Worm (Caenorhabditis elegans) whole organism, L2 larva: ENCODE results near the gene mtrf-1L.

Source experiments
- C34F6.9 ChIP-seq: fragments of 150-350 bp; optimal IDR thresholded peaks from 2 replicates; lab custom pipeline; 2014; ENCODE audit warnings: missing biosample characterization, missing genetic modification characterization
- F13H6.1 ChIP-seq: sonication (generic microtip); optimal IDR thresholded peaks from 2 replicates; lab custom pipeline; 2016; ENCODE audit warnings: missing genetic modification characterization, missing compliant biosample characterization
- R02D3.7 ChIP-seq: fragments of 150-350 bp; optimal IDR thresholded peaks from 2 replicates; lab custom pipeline; 2014; ENCODE audit warnings: missing biosample characterization, missing genetic modification characterization
- Y55F3AM.14 ChIP-seq: fragments of 200-800 bp; sonication (Bioruptor generic); optimal IDR thresholded peaks from 2 replicates; lab custom pipeline; 2018; ENCODE audit warnings: mild to moderate bottlenecking, missing genetic modification characterization, missing compliant biosample characterization
- ZK546.5 ChIP-seq: sonication (generic microtip); optimal IDR thresholded peaks from 2 replicates; lab custom pipeline; 2017; ENCODE audit warnings: missing biosample characterization, missing genetic modification characterization
- alr-1 ChIP-seq: fragments of 150-350 bp; optimal IDR thresholded peaks from 2 replicates; lab custom pipeline; 2014; ENCODE audit warnings: missing biosample characterization, missing genetic modification characterization
- aly-2 ChIP-seq: fragments of 150-350 bp; optimal IDR thresholded peaks from 2 replicates; lab custom pipeline; 2014; ENCODE audit warnings: missing biosample characterization, missing genetic modification characterization
- ama-1 ChIP-seq: fragments of 150-350 bp; optimal IDR thresholded peaks from 2 replicates; lab custom pipeline; 2018; ENCODE audit warnings: inconsistent platforms
- blmp-1 ChIP-seq: sonication (generic microtip); optimal IDR thresholded peaks from 2 replicates; lab custom pipeline; 2017; ENCODE audit warnings: missing genetic modification characterization, mild to moderate bottlenecking, missing compliant biosample characterization, antibody characterized with exemption, moderate library complexity; ENCODE audit not compliant: insufficient read depth
- ceh-16 ChIP-seq: fragments of 150-350 bp; optimal IDR thresholded peaks from 2 replicates; lab custom pipeline; 2014; ENCODE audit warnings: missing biosample characterization, missing genetic modification characterization
- ceh-82 ChIP-seq: fragments of 150-350 bp; optimal IDR thresholded peaks from 2 replicates; lab custom pipeline; 2014; ENCODE audit warnings: missing biosample characterization, missing genetic modification characterization
- crh-2 ChIP-seq: sonication (generic microtip); optimal IDR thresholded peaks from 2 replicates; lab custom pipeline; 2017; ENCODE audit warnings: missing biosample characterization, missing genetic modification characterization
- dmd-4 ChIP-seq: sonication (generic microtip); optimal IDR thresholded peaks from 2 replicates; lab custom pipeline; 2017; ENCODE audit warnings: missing biosample characterization, missing genetic modification characterization
- egl-27 ChIP-seq: sonication (generic microtip); optimal IDR thresholded peaks from 3 replicates; lab custom pipeline; 2017; ENCODE audit warnings: missing biosample characterization, missing genetic modification reagents, missing genetic modification characterization
- elt-1 ChIP-seq: fragments of 150-350 bp; optimal IDR thresholded peaks from 2 replicates; lab custom pipeline; 2014; ENCODE audit warnings: missing biosample characterization, missing genetic modification characterization
- elt-3 ChIP-seq: sonication (generic microtip); optimal IDR thresholded peaks from 2 replicates; lab custom pipeline; 2017; ENCODE audit warnings: missing biosample characterization, missing genetic modification characterization
- fos-1 ChIP-seq: fragments of 150-350 bp; optimal IDR thresholded peaks from 2 replicates; lab custom pipeline; 2014; ENCODE audit warnings: missing biosample characterization, missing genetic modification characterization
- gmeb-1 ChIP-seq: fragments of 150-350 bp; optimal IDR thresholded peaks from 2 replicates; lab custom pipeline; 2014; ENCODE audit warnings: missing biosample characterization, missing genetic modification characterization
- lin-11 ChIP-seq: fragments of 150-350 bp; sonication (generic microtip); optimal IDR thresholded peaks from 2 replicates; lab custom pipeline; 2014; ENCODE audit warnings: missing biosample characterization, missing genetic modification characterization, inconsistent platforms, mixed read lengths
- lin-13 ChIP-seq: fragments of 150-350 bp; optimal IDR thresholded peaks from 2 replicates; lab custom pipeline; 2014; ENCODE audit warnings: missing biosample characterization, missing genetic modification reagents, missing genetic modification characterization
- lin-39 ChIP-seq: fragments of 150-350 bp; optimal IDR thresholded peaks from 2 replicates; lab custom pipeline; 2014; ENCODE audit warnings: missing biosample characterization, missing genetic modification reagents, missing genetic modification characterization
- lsy-2 ChIP-seq, 2 experiments: fragments of 150-350 bp in 1 of 2; sonication (generic microtip) in 1 of 2; optimal IDR thresholded peaks; 2 replicates each; lab custom pipeline; 2014 to 2017; ENCODE audit warnings: missing biosample characterization in 2 of 2, missing genetic modification characterization in 2 of 2
- mab-5 ChIP-seq: fragments of 150-350 bp; optimal IDR thresholded peaks from 2 replicates; lab custom pipeline; 2014; ENCODE audit warnings: missing biosample characterization, missing genetic modification characterization
- mbf-1 ChIP-seq: sonication (generic microtip); optimal IDR thresholded peaks from 2 replicates; lab custom pipeline; 2017; ENCODE audit warnings: missing biosample characterization, missing genetic modification characterization
- mdl-1 ChIP-seq, 2 experiments: fragments of 150-350 bp in 1 of 2; sonication (generic microtip) in 1 of 2; optimal IDR thresholded peaks; 2 replicates each; lab custom pipeline; 2017; ENCODE audit warnings: missing biosample characterization in 2 of 2, missing genetic modification characterization in 2 of 2
- nhr-10 ChIP-seq: sonication (generic microtip); optimal IDR thresholded peaks from 2 replicates; lab custom pipeline; 2017; ENCODE audit warnings: missing biosample characterization, missing genetic modification characterization
- nhr-11 ChIP-seq: fragments of 150-350 bp; optimal IDR thresholded peaks from 2 replicates; lab custom pipeline; 2014; ENCODE audit warnings: missing biosample characterization, missing genetic modification characterization
- nhr-12 ChIP-seq: fragments of 150-350 bp; optimal IDR thresholded peaks from 2 replicates; lab custom pipeline; 2014; ENCODE audit warnings: missing biosample characterization, missing genetic modification characterization
- nhr-129 ChIP-seq: fragments of 150-350 bp; optimal IDR thresholded peaks from 2 replicates; lab custom pipeline; 2014; ENCODE audit warnings: missing biosample characterization, missing genetic modification characterization
- nhr-21 ChIP-seq: fragments of 150-350 bp; optimal IDR thresholded peaks from 2 replicates; lab custom pipeline; 2014; ENCODE audit warnings: missing biosample characterization, missing genetic modification characterization
- nhr-23 ChIP-seq: fragments of 150-350 bp; optimal IDR thresholded peaks from 2 replicates; lab custom pipeline; 2014; ENCODE audit warnings: missing biosample characterization, missing genetic modification reagents, missing genetic modification characterization
- nhr-237 ChIP-seq: fragments of 150-350 bp; optimal IDR thresholded peaks from 2 replicates; lab custom pipeline; 2014; ENCODE audit warnings: missing biosample characterization, missing genetic modification characterization
- nhr-25 ChIP-seq: fragments of 150-350 bp; sonication (generic microtip); optimal IDR thresholded peaks from 3 replicates; lab custom pipeline; 2014; ENCODE audit warnings: missing biosample characterization, missing genetic modification characterization
- nhr-6 ChIP-seq: fragments of 150-350 bp; optimal IDR thresholded peaks from 2 replicates; lab custom pipeline; 2014; ENCODE audit warnings: missing biosample characterization, missing genetic modification characterization
- nhr-77 ChIP-seq: fragments of 150-350 bp; optimal IDR thresholded peaks from 2 replicates; lab custom pipeline; 2014; ENCODE audit warnings: missing biosample characterization, missing genetic modification characterization
- peb-1 ChIP-seq: fragments of 150-350 bp; optimal IDR thresholded peaks from 2 replicates; lab custom pipeline; 2014; ENCODE audit warnings: missing biosample characterization, missing genetic modification characterization
- sem-4 ChIP-seq: fragments of 150-350 bp; optimal IDR thresholded peaks from 2 replicates; lab custom pipeline; 2014; ENCODE audit warnings: missing biosample characterization, missing genetic modification reagents, missing genetic modification characterization
- skn-1 ChIP-seq: sonication (generic microtip); optimal IDR thresholded peaks from 2 replicates; lab custom pipeline; 2017; ENCODE audit warnings: missing biosample characterization, missing genetic modification characterization
- sma-3 ChIP-seq: sonication (generic microtip); optimal IDR thresholded peaks from 2 replicates; lab custom pipeline; 2016; ENCODE audit warnings: missing genetic modification reagents, missing genetic modification characterization, missing compliant biosample characterization
- sma-9 ChIP-seq, 2 experiments: fragments of 150-350 bp in 1 of 2; sonication (generic microtip) in 1 of 2; optimal IDR thresholded peaks; 2 replicates each; lab custom pipeline; 2014 to 2016; ENCODE audit warnings: missing genetic modification characterization in 2 of 2, mild to moderate bottlenecking in 1 of 2, missing biosample characterization in 1 of 2, missing compliant biosample characterization in 1 of 2, missing genetic modification reagents in 1 of 2, moderate library complexity in 1 of 2
- snpc-4 ChIP-seq: fragments of 150-350 bp; optimal IDR thresholded peaks from 2 replicates; lab custom pipeline; 2014; ENCODE audit warnings: missing biosample characterization, missing genetic modification characterization
- unc-39 ChIP-seq: fragments of 150-350 bp; optimal IDR thresholded peaks from 2 replicates; lab custom pipeline; 2014; ENCODE audit warnings: missing biosample characterization, missing genetic modification characterization
- unc-55 ChIP-seq: fragments of 150-350 bp; sonication (generic microtip); optimal IDR thresholded peaks from 3 replicates; lab custom pipeline; 2014; ENCODE audit warnings: missing biosample characterization, missing genetic modification reagents, missing genetic modification characterization
- unc-62 ChIP-seq: fragments of 150-350 bp; optimal IDR thresholded peaks from 2 replicates; lab custom pipeline; 2014; ENCODE audit warnings: missing biosample characterization, missing genetic modification reagents, missing genetic modification characterization
- zag-1 ChIP-seq: fragments of 150-350 bp; optimal IDR thresholded peaks from 2 replicates; lab custom pipeline; 2014; ENCODE audit warnings: missing biosample characterization, missing genetic modification characterization
- ztf-1 ChIP-seq: fragments of 200-800 bp; sonication (Bioruptor generic); conservative IDR thresholded peaks from 2 replicates; pipeline ENCODE4 v1.3.6; 2022; ENCODE audit warnings: missing genetic modification characterization, missing compliant biosample characterization
- ztf-11 ChIP-seq: sonication (generic microtip); optimal IDR thresholded peaks from 2 replicates; lab custom pipeline; 2017; ENCODE audit warnings: missing biosample characterization, missing genetic modification characterization
- ztf-4 ChIP-seq: fragments of 150-350 bp; optimal IDR thresholded peaks from 2 replicates; lab custom pipeline; 2014; ENCODE audit warnings: missing biosample characterization, missing genetic modification characterization

The mtrf-1L gene

ce11 chrIV:5206716-5207115 lies 19.8 kb downstream of the mtrf-1L start:
- TF ChIP-seq nhr-12 (tag; lab: Kevin White, UChicago) = no peak
- TF ChIP-seq, all 48 proteins: peak for 0

- TF ChIP-seq ama-1 (lab: Kevin White, UChicago) (no peak), nhr-25 (tag; lab: Kevin White, UChicago) (peak; percentile 66), nhr-6 (tag; lab: Kevin White, UChicago) (no peak), nhr-23 (tag; lab: Kevin White, UChicago) (no peak), F13H6.1 (peak; percentile 14), lin-11 (peak; percentile 75), sma-3 (peak; percentile 73), nhr-129 (peak; percentile 83), nhr-21 (peak; percentile 42), lsy-2 (tag; optimal IDR thresholded peaks at IDR 0.05; lab: Kevin White, UChicago) (peak; percentile 73 to 82), mab-5 (peak; percentile 72), lin-39 (no peak), ceh-82 (tag; lab: Kevin White, UChicago) (no peak), peb-1 (tag; lab: Kevin White, UChicago) (no peak), C34F6.9 (peak; percentile 82), egl-27 (peak; percentile 54), lin-13 (GFP tag; lab: Kevin White, UChicago) (peak; percentile 54), mdl-1 (tag; optimal IDR thresholded peaks at IDR 0.05; lab: Kevin White, UChicago) (peak in 1 of 2 experiments; percentile 36), fos-1 (tag; lab: Kevin White, UChicago) (peak; percentile 36), crh-2 (tag; lab: Kevin White, UChicago) (peak; percentile 96), aly-2 (tag; lab: Kevin White, UChicago) (no peak), dmd-4 (tag; lab: Kevin White, UChicago) (no peak), nhr-77 (tag; lab: Kevin White, UChicago) (no peak), ztf-1 (GFP tag; lab: Robert Waterston, UW) (no peak), nhr-10 (tag; lab: Kevin White, UChicago) (no peak), nhr-12 (tag; lab: Kevin White, UChicago) (no peak), sem-4 (tag; lab: Kevin White, UChicago) (no peak), elt-1 (tag; lab: Kevin White, UChicago) (no peak), mbf-1 (tag; lab: Kevin White, UChicago) (no peak), ztf-4 (tag; lab: Kevin White, UChicago) (no peak), elt-3 (no peak), nhr-237 (tag; lab: Kevin White, UChicago) (no peak), ztf-11 (tag; lab: Kevin White, UChicago) (no peak), snpc-4 (peak; percentile 40), blmp-1 (tag; lab: Kevin White, UChicago) (no peak), gmeb-1 (tag; lab: Kevin White, UChicago) (peak; percentile 88), alr-1 (tag; lab: Kevin White, UChicago) (no peak), nhr-11 (tag; lab: Kevin White, UChicago) (peak; percentile 69), skn-1 (tag; lab: Kevin White, UChicago) (no peak), R02D3.7 (peak; percentile 82), unc-39 (no peak), Y55F3AM.14 (GFP tag; lab: Kevin White, UChicago) (no peak), unc-62 (no peak), ZK546.5 (tag; lab: Kevin White, UChicago) (no peak), sma-9 (GFP tag; optimal IDR thresholded peaks at IDR 0.05; lab: Kevin White, UChicago) (peak; percentile 52), sma-9 (tag; optimal IDR thresholded peaks at IDR 0.05; lab: Kevin White, UChicago) (no peak), ceh-16 (no peak), unc-55 (GFP tag; lab: Kevin White, UChicago) (peak; percentile 93), zag-1 (tag; lab: Kevin White, UChicago) (peak; percentile 4)
Measured at ce11 chrIV:5209390-5209789, 22.4 kb downstream of the mtrf-1L start, which contains the start of the genes Y59E9AL.36 and nbet-1. TSS of gene Y59E9AL.36 (minus strand) at chrIV:5209481. TSS of gene nbet-1 (plus strand) at chrIV:5209501.
